Worm (Caenorhabditis elegans) whole organism, mixed stage, embryonic: ENCODE data around the gene C50C3.5.

ENCODE experiments used
- elt-3 ChIP-seq: fragments of 150-350 bp; optimal IDR thresholded peaks from 2 replicates; lab custom pipeline; 2014; ENCODE audit warnings: missing biosample characterization, missing genetic modification characterization
- lin-13 ChIP-seq: fragments of 150-350 bp; optimal IDR thresholded peaks from 2 replicates; lab custom pipeline; 2014; ENCODE audit warnings: missing biosample characterization, missing genetic modification characterization
- mab-5 ChIP-seq: fragments of 150-350 bp; optimal IDR thresholded peaks from 2 replicates; lab custom pipeline; 2014; ENCODE audit warnings: missing biosample characterization, missing genetic modification characterization
- nhr-12 ChIP-seq: fragments of 150-350 bp; optimal IDR thresholded peaks from 2 replicates; lab custom pipeline; 2014; ENCODE audit warnings: missing biosample characterization, missing genetic modification characterization
- nhr-76 ChIP-seq: sonication (generic microtip); optimal IDR thresholded peaks from 2 replicates; lab custom pipeline; 2017; ENCODE audit warnings: missing biosample characterization, missing genetic modification characterization
- sptf-1 ChIP-seq: sonication (generic microtip); optimal IDR thresholded peaks from 2 replicates; lab custom pipeline; 2017; ENCODE audit warnings: mild to moderate bottlenecking, missing genetic modification characterization, moderate library complexity, missing compliant biosample characterization

DNA sequence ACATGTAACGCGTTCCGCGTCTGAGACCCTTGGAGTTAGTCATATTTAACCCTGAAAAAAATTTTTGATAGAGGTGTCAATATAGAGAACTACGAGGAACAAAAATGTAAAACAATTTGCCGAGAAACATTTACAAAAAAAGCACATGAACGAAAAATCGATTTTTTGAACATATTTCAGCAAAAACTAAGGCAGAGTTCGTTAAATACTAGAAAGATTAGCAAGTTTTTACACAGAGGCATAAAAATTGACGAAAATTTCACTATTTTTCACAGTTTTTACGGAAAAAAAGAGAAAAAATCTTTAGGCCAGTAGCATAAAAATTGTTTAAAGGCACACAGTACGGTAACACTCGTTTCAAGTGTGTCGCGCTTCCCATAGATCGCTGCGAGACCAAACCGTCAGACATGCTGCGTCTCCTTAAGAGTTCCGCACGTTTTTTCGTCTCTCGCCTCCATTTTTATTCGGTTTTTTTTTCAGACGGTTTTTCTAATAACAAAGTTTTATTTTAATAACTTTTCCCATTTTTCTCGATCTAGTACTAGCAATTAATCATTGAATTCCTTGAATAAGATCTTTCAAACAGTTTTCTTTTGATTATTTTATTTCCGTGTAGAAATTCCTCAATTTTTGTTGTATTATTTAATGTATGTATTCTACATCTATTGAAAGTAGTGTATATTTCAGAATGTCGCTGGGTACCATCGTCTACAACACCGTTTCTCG, 48.7 kb upstream of the C50C3.5 start, which contains the start of the genes rpl-21 and C14B9.10:
- TF ChIP-seq nhr-76 (no peak), nhr-12 (tag; lab: Kevin White, UChicago) (no peak), lin-13 (tag; lab: Kevin White, UChicago) (peak; percentile 76), sptf-1 (tag; lab: Kevin White, UChicago) (no peak), elt-3 (tag; lab: Kevin White, UChicago) (no peak), mab-5 (tag; lab: Kevin White, UChicago) (no peak)
